Worm (Caenorhabditis elegans) whole organism, L4 larva: ENCODE data around the gene spin-3.
A peak's percentile ranks its signal among the peaks of the same experiment; 100 is the strongest.

Experiments
- F10B5.3 ChIP-seq: sonication (generic microtip); optimal IDR thresholded peaks from 2 replicates; lab custom pipeline; 2016; ENCODE audit warnings: mild to moderate bottlenecking, missing genetic modification characterization, missing compliant biosample characterization
- R02D3.7 ChIP-seq: fragments of 150-350 bp; sonication (generic microtip); optimal IDR thresholded peaks from 3 replicates; lab custom pipeline; 2014; ENCODE audit warnings: missing biosample characterization, missing genetic modification characterization
- aha-1 ChIP-seq: fragments of 150-350 bp; peaks from one replicate; lab custom pipeline; 2014; ENCODE audit warnings: missing biosample characterization, missing genetic modification characterization
- aly-2 ChIP-seq: sonication (generic microtip); optimal IDR thresholded peaks from 2 replicates; lab custom pipeline; 2018; ENCODE audit warnings: missing biosample characterization, missing genetic modification characterization
- attf-4 ChIP-seq: sonication (generic microtip); optimal IDR thresholded peaks from 3 replicates; lab custom pipeline; 2017; ENCODE audit warnings: missing biosample characterization, missing genetic modification characterization
- ceh-20 ChIP-seq: fragments of 200-800 bp; sonication (Bioruptor generic); IDR thresholded peaks from 2 replicates; pipeline ENCODE4 v1.3.6; 2022; ENCODE audit warnings: missing genetic modification reagents, missing genetic modification characterization, missing compliant biosample characterization
- ceh-32 ChIP-seq: sonication (generic microtip); optimal IDR thresholded peaks from 2 replicates; lab custom pipeline; 2016; ENCODE audit warnings: mild to moderate bottlenecking, missing genetic modification characterization, missing compliant biosample characterization; ENCODE audit not compliant: poor library complexity
- ceh-44 ChIP-seq: fragments of 200-800 bp; sonication (Bioruptor generic); IDR thresholded peaks from 2 replicates; pipeline ENCODE4 v1.3.6; 2022; ENCODE audit warnings: missing genetic modification reagents, missing genetic modification characterization, missing compliant biosample characterization
- ces-1 ChIP-seq: fragments of 150-350 bp; sonication (generic microtip); optimal IDR thresholded peaks from 4 replicates; lab custom pipeline; 2014; ENCODE audit warnings: missing biosample characterization, missing genetic modification reagents, missing genetic modification characterization
- daf-12 ChIP-seq: fragments of 150-350 bp; optimal IDR thresholded peaks from 2 replicates; lab custom pipeline; 2014; ENCODE audit warnings: missing biosample characterization, missing genetic modification reagents, missing genetic modification characterization
- daf-16 ChIP-seq, 3 experiments: sonication (generic microtip); optimal IDR thresholded peaks; 2 replicates each; lab custom pipeline; 2016 to 2017; ENCODE audit warnings: missing genetic modification characterization in 3 of 3, missing genetic modification reagents in 3 of 3, mild to moderate bottlenecking in 2 of 3, missing compliant biosample characterization in 2 of 3, missing biosample characterization in 1 of 3, moderate library complexity in 1 of 3
- dmd-9 ChIP-seq: fragments of 200-800 bp; sonication (Bioruptor generic); IDR thresholded peaks from 2 replicates; pipeline ENCODE4 v1.3.6; 2022; ENCODE audit warnings: missing genetic modification reagents, missing genetic modification characterization, missing compliant biosample characterization
- dpl-1 ChIP-seq: fragments of 150-350 bp; optimal IDR thresholded peaks from 2 replicates; lab custom pipeline; 2014; ENCODE audit warnings: missing biosample characterization, missing genetic modification reagents, missing genetic modification characterization
- dve-1 ChIP-seq: sonication (generic microtip); optimal IDR thresholded peaks from 2 replicates; lab custom pipeline; 2017; ENCODE audit warnings: antibody characterized with exemption, mild to moderate bottlenecking, missing genetic modification characterization, missing compliant biosample characterization; ENCODE audit not compliant: insufficient read depth
- fos-1 ChIP-seq: fragments of 150-350 bp; optimal IDR thresholded peaks from 2 replicates; lab custom pipeline; 2014; ENCODE audit warnings: missing biosample characterization, missing genetic modification characterization
- gei-8 ChIP-seq: fragments of 200-800 bp; sonication (Bioruptor generic); optimal IDR thresholded peaks from 2 replicates; lab custom pipeline; 2018; ENCODE audit warnings: mild to moderate bottlenecking, missing genetic modification characterization, missing compliant biosample characterization
- hif-1 ChIP-seq, 2 experiments: sonication (generic microtip); optimal IDR thresholded peaks; 2 replicates each; lab custom pipeline; 2016 to 2017; ENCODE audit warnings: missing compliant biosample characterization in 2 of 2, missing genetic modification characterization in 2 of 2, missing genetic modification reagents in 2 of 2, missing genotype in 2 of 2, mild to moderate bottlenecking in 1 of 2
- hlh-11 ChIP-seq: fragments of 200-800 bp; sonication (Bioruptor generic); optimal IDR thresholded peaks from 2 replicates; lab custom pipeline; 2018; ENCODE audit warnings: mild to moderate bottlenecking, missing genetic modification characterization, missing compliant biosample characterization
- hlh-30 ChIP-seq: sonication (generic microtip); optimal IDR thresholded peaks from 2 replicates; lab custom pipeline; 2017; ENCODE audit warnings: antibody characterized with exemption, mild to moderate bottlenecking, missing genetic modification characterization, missing compliant biosample characterization; ENCODE audit not compliant: insufficient read depth
- hmg-1.1 ChIP-seq: fragments of 200-800 bp; sonication (Bioruptor generic); IDR thresholded peaks from 2 replicates; pipeline ENCODE4 v1.3.6; 2022; ENCODE audit warnings: missing genetic modification reagents, missing genetic modification characterization, missing compliant biosample characterization
- lin-1 ChIP-seq: fragments of 200-800 bp; sonication (Bioruptor generic); IDR thresholded peaks from 2 replicates; pipeline ENCODE4 v1.3.6; 2022; ENCODE audit warnings: missing genetic modification reagents, missing genetic modification characterization, missing compliant biosample characterization
- lin-13 ChIP-seq: fragments of 150-350 bp; optimal IDR thresholded peaks from 2 replicates; lab custom pipeline; 2014; ENCODE audit warnings: missing biosample characterization, missing genetic modification reagents, missing genetic modification characterization
- lin-29 ChIP-seq: fragments of 200-800 bp; sonication (Bioruptor generic); IDR thresholded peaks from 2 replicates; pipeline ENCODE4 v1.3.6; 2022; ENCODE audit warnings: missing genetic modification reagents, missing genetic modification characterization, missing compliant biosample characterization
- lin-38 ChIP-seq: fragments of 200-800 bp; sonication (Bioruptor generic); IDR thresholded peaks from 2 replicates; pipeline ENCODE4 v1.3.6; 2022; ENCODE audit warnings: missing genetic modification reagents, missing genetic modification characterization, missing compliant biosample characterization
- lin-39 ChIP-seq: fragments of 150-350 bp; optimal IDR thresholded peaks from 2 replicates; lab custom pipeline; 2014; ENCODE audit warnings: missing biosample characterization, missing genetic modification reagents, missing genetic modification characterization
- lsy-2 ChIP-seq, 2 experiments: fragments of 150-350 bp in 1 of 2; sonication (generic microtip) in 1 of 2; optimal IDR thresholded peaks; 2 replicates each; lab custom pipeline; 2014 to 2017; ENCODE audit warnings: missing biosample characterization in 2 of 2, missing genetic modification characterization in 2 of 2
- mdl-1 ChIP-seq, 2 experiments: fragments of 150-350 bp in 1 of 2; sonication (generic microtip) in 1 of 2; optimal IDR thresholded peaks; 2 replicates each; lab custom pipeline; 2014 to 2017; ENCODE audit warnings: missing biosample characterization in 2 of 2, missing genetic modification characterization in 2 of 2
- mep-1 ChIP-seq: fragments of 150-350 bp; sonication (generic microtip); optimal IDR thresholded peaks from 3 replicates; lab custom pipeline; 2014; ENCODE audit warnings: missing biosample characterization, missing genetic modification characterization
- mes-2 ChIP-seq: sonication (generic microtip); optimal IDR thresholded peaks from 2 replicates; lab custom pipeline; 2016; ENCODE audit warnings: missing genotype, mild to moderate bottlenecking, missing genetic modification characterization, missing compliant biosample characterization; ENCODE audit not compliant: poor library complexity, severe bottlenecking
- mxl-3 ChIP-seq: fragments of 200-800 bp; sonication (Bioruptor generic); optimal IDR thresholded peaks from 2 replicates; lab custom pipeline; 2018; ENCODE audit warnings: mild to moderate bottlenecking, missing genetic modification characterization, missing compliant biosample characterization
- nhr-10 ChIP-seq: fragments of 150-350 bp; optimal IDR thresholded peaks from 2 replicates; lab custom pipeline; 2014; ENCODE audit warnings: missing biosample characterization, missing genetic modification characterization
- nhr-102 ChIP-seq: sonication (generic microtip); optimal IDR thresholded peaks from 2 replicates; lab custom pipeline; 2016; ENCODE audit warnings: mild to moderate bottlenecking, missing genetic modification characterization, moderate library complexity, missing compliant biosample characterization
- nhr-111 ChIP-seq: fragments of 200-800 bp; sonication (Bioruptor generic); optimal IDR thresholded peaks from 2 replicates; lab custom pipeline; 2018; ENCODE audit warnings: mild to moderate bottlenecking, missing genetic modification characterization, missing compliant biosample characterization
- nhr-237 ChIP-seq: sonication (generic microtip); optimal IDR thresholded peaks from 2 replicates; lab custom pipeline; 2017; ENCODE audit warnings: missing biosample characterization, missing genetic modification characterization
- nhr-28 ChIP-seq: fragments of 150-350 bp; optimal IDR thresholded peaks from 2 replicates; lab custom pipeline; 2014; ENCODE audit warnings: missing biosample characterization, missing genetic modification characterization
- nhr-41 ChIP-seq: fragments of 200-800 bp; sonication (Bioruptor generic); IDR thresholded peaks from 2 replicates; pipeline ENCODE4 v1.3.6; 2022; ENCODE audit warnings: missing genetic modification reagents, missing genetic modification characterization, missing compliant biosample characterization
- nhr-48 ChIP-seq: sonication (generic microtip); optimal IDR thresholded peaks from 2 replicates; lab custom pipeline; 2016; ENCODE audit warnings: mild to moderate bottlenecking, missing genetic modification characterization, missing compliant biosample characterization
- saeg-2 ChIP-seq: fragments of 200-800 bp; sonication (Bioruptor generic); IDR thresholded peaks from 2 replicates; pipeline ENCODE4 v1.3.6; 2022; ENCODE audit warnings: missing genetic modification reagents, missing genetic modification characterization, missing compliant biosample characterization
- sdz-12 ChIP-seq: fragments of 200-800 bp; sonication (Bioruptor generic); optimal IDR thresholded peaks from 2 replicates; lab custom pipeline; 2018; ENCODE audit warnings: mild to moderate bottlenecking, missing genetic modification characterization, missing compliant biosample characterization
- skn-1 ChIP-seq: fragments of 150-350 bp; optimal IDR thresholded peaks from 2 replicates; lab custom pipeline; 2014; ENCODE audit warnings: missing biosample characterization, missing genetic modification characterization
- snpc-1.2 ChIP-seq: fragments of 200-800 bp; sonication (Bioruptor generic); IDR thresholded peaks from 2 replicates; pipeline ENCODE4 v1.3.6; 2022; ENCODE audit warnings: missing genetic modification reagents, missing genetic modification characterization, missing compliant biosample characterization
- snpc-4 ChIP-seq: fragments of 150-350 bp; optimal IDR thresholded peaks from 2 replicates; lab custom pipeline; 2014; ENCODE audit warnings: missing biosample characterization, missing genetic modification characterization
- spr-1 ChIP-seq: sonication (generic microtip); optimal IDR thresholded peaks from 2 replicates; lab custom pipeline; 2016; ENCODE audit warnings: mild to moderate bottlenecking, missing genetic modification characterization, missing compliant biosample characterization
- spr-3 ChIP-seq: fragments of 200-800 bp; sonication (Bioruptor generic); optimal IDR thresholded peaks from 2 replicates; lab custom pipeline; 2018; ENCODE audit warnings: mild to moderate bottlenecking, missing genetic modification characterization, missing compliant biosample characterization
- tag-97 ChIP-seq: fragments of 200-800 bp; sonication (Bioruptor generic); IDR thresholded peaks from 2 replicates; pipeline ENCODE4 v1.3.6; 2022; ENCODE audit warnings: missing genetic modification characterization, missing compliant biosample characterization
- vab-7 ChIP-seq: fragments of 200-800 bp; sonication (Bioruptor generic); IDR thresholded peaks from 2 replicates; pipeline ENCODE4 v1.3.6; 2022; ENCODE audit warnings: missing genetic modification reagents, missing genetic modification characterization, missing compliant biosample characterization
- zfp-2 ChIP-seq: sonication (generic microtip); optimal IDR thresholded peaks from 2 replicates; lab custom pipeline; 2016; ENCODE audit warnings: mild to moderate bottlenecking, missing genetic modification characterization, missing compliant biosample characterization
- zfp-3 ChIP-seq: fragments of 200-800 bp; sonication (Bioruptor generic); conservative IDR thresholded peaks from 2 replicates; pipeline ENCODE4 v1.3.6; 2022; ENCODE audit warnings: missing genetic modification reagents, missing genetic modification characterization, missing compliant biosample characterization
- ztf-11 ChIP-seq: fragments of 150-350 bp; optimal IDR thresholded peaks from 2 replicates; lab custom pipeline; 2014; ENCODE audit warnings: missing biosample characterization, missing genetic modification characterization
- ztf-7 ChIP-seq: fragments of 150-350 bp; optimal IDR thresholded peaks from 2 replicates; lab custom pipeline; 2014; ENCODE audit warnings: missing biosample characterization, missing genetic modification characterization

The spin-3 gene

DNA sequence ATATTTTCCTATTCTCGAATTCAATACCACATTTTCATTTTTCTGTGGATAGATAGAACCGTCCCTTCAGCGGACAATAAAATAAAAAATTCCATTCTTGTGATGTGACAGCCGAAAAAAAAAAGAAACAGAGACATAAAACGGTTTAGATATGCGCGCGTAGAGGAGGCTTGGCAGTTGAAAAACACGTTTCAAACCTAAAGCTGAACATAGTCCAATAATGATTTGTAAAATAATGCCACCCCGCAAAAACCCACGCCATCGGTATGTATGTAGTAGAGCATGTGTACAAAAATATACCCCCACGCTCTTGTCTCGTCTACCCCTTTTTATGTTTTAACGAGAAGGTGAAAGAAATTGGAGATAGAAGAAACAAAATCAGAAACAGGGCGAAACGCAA is 21.4 kb upstream of the spin-3 start:
- TF ChIP-seq snpc-1.2 (GFP tag; lab: Robert Waterston, UW), result no peak
- no peak for TF ChIP-seq lin-39 (tag; lab: Kevin White, UChicago)
- TF ChIP-seq snpc-4 (tag; lab: Kevin White, UChicago), result no peak
- TF ChIP-seq lsy-2 (tag; optimal IDR thresholded peaks at IDR 0.05; lab: Kevin White, UChicago), result no peak
- no peak for TF ChIP-seq ces-1
- no peak for TF ChIP-seq nhr-102 (tag; lab: Kevin White, UChicago)
- TF ChIP-seq dve-1 (tag; lab: Kevin White, UChicago), result peak; percentile 46
- TF ChIP-seq mxl-3 (GFP tag; lab: Kevin White, UChicago), result peak; percentile 23
- TF ChIP-seq nhr-237, result no peak
- TF ChIP-seq skn-1 (tag; lab: Kevin White, UChicago), result no peak
- TF ChIP-seq hlh-30 (tag; lab: Kevin White, UChicago), result peak; percentile 26
- TF ChIP-seq spr-3 (GFP tag; lab: Kevin White, UChicago), result no peak
- peak; percentile 44 for TF ChIP-seq mep-1 (tag; lab: Kevin White, UChicago)
- TF ChIP-seq R02D3.7 (tag; lab: Kevin White, UChicago), result no peak
- peak; percentile 52 for TF ChIP-seq lin-13 (GFP tag; lab: Kevin White, UChicago)
- no peak for TF ChIP-seq gei-8 (GFP tag; lab: Kevin White, UChicago)
- no peak for TF ChIP-seq ztf-7 (tag; lab: Kevin White, UChicago)
- no peak for TF ChIP-seq ceh-32
- no peak for TF ChIP-seq lin-1
- TF ChIP-seq zfp-3, result peak; percentile 56; the same call in 1 of the 2 replicates
- peak; percentile 74; the same call in 1 of the 2 replicates for TF ChIP-seq nhr-41
- TF ChIP-seq hmg-1.1 (GFP tag; lab: Robert Waterston, UW), result peak; percentile 29; the same call in 1 of the 2 replicates
- no peak for TF ChIP-seq daf-16 (GFP tag; optimal IDR thresholded peaks at IDR 0.05; lab: Kevin White, UChicago)
- TF ChIP-seq daf-16 (tag; optimal IDR thresholded peaks at IDR 0.05; lab: Kevin White, UChicago), result no peak
- TF ChIP-seq nhr-48 (tag; lab: Kevin White, UChicago), result no peak
- TF ChIP-seq lin-38, result no peak
- peak; percentile 47 for TF ChIP-seq aha-1
- no peak for TF ChIP-seq mdl-1 (tag; optimal IDR thresholded peaks at IDR 0.05; lab: Kevin White, UChicago)
- TF ChIP-seq hif-1 (tag; optimal IDR thresholded peaks at IDR 0.05; lab: Kevin White, UChicago), result no peak
- TF ChIP-seq nhr-10 (tag; lab: Kevin White, UChicago), result no peak
- TF ChIP-seq hlh-11 (tag; lab: Kevin White, UChicago), result peak; percentile 54
- peak; percentile 36 for TF ChIP-seq sdz-12 (GFP tag; lab: Kevin White, UChicago)

DNA sequence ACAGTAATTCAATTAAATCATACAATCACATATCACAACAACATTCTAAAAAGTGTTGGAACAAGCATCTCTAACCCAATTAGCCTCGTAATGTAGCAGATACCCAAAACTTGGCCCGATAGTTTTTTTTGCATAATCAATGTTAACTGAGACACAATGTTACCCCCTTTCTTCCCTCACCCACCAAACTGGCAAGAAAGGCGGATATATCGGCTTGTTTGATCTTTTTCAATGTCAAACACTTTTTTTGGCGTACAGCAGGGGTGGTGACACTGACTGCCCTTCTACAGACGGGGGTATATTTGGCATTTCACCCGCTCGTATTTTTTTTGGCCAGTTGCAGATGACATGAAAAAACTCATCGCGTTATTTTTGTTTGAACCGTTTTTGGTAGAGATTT is 20.0 kb upstream of the spin-3 start:
- TF ChIP-seq snpc-1.2 (GFP tag; lab: Robert Waterston, UW) (no peak), attf-4 (tag; lab: Kevin White, UChicago) (no peak), tag-97 (GFP tag; lab: Robert Waterston, UW) (no peak), spr-1 (no peak), fos-1 (tag; lab: Kevin White, UChicago) (no peak), ceh-20 (no peak), nhr-28 (no peak), lin-38 (no peak), hlh-11 (tag; lab: Kevin White, UChicago) (no peak), ceh-44 (GFP tag; lab: Robert Waterston, UW) (no peak), spr-3 (GFP tag; lab: Kevin White, UChicago) (no peak), dpl-1 (GFP tag; lab: Kevin White, UChicago) (no peak)

DNA sequence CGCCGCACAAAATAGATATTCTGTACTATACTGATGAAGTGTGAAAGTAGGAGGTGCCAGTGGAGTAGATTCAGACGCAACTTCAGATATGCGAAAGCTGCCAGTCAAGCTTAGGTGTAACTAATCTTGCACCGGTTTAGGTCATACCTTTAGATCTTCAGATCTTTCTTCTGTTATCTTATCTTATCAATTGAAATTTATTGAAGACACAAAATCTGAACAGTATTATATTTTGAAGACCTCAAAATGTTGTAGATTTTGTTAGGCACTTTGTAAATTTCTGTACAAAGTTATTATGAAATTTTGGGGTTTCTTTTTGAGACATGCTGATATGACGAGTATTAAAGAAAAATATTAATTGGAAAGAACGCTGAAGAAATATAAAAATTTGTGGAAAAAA is 17.4 kb upstream of the spin-3 start:
- TF ChIP-seq ztf-11 (tag; lab: Kevin White, UChicago) (no peak), vab-7 (GFP tag; lab: Robert Waterston, UW) (no peak), mes-2 (tag; lab: Kevin White, UChicago) (no peak), lin-39 (tag; lab: Kevin White, UChicago) (no peak), lin-29 (GFP tag; lab: Robert Waterston, UW) (no peak), dmd-9 (GFP tag; lab: Robert Waterston, UW) (no peak), R02D3.7 (tag; lab: Kevin White, UChicago) (no peak), aly-2 (tag; lab: Kevin White, UChicago) (no peak), daf-12 (tag; lab: Kevin White, UChicago) (no peak), fos-1 (tag; lab: Kevin White, UChicago) (no peak), saeg-2 (no peak), spr-1 (no peak), F10B5.3 (no peak), zfp-2 (no peak), nhr-111 (GFP tag; lab: Kevin White, UChicago) (no peak)
